Fruit fly (Drosophila melanogaster) whole organism, prepupa: ENCODE results near the gene CG13041.

ENCODE experiments used
- Blimp-1 ChIP-seq: fragments of 200-800 bp; sonication (Bioruptor generic); optimal IDR thresholded peaks from 3 replicates; lab custom pipeline; 2017; ENCODE audit warnings: missing biosample characterization, missing genetic modification characterization, mild to moderate bottlenecking, moderate library complexity, missing genetic modification reagents
- CG10631 ChIP-seq: fragments of 200-800 bp; sonication (Bioruptor generic); optimal IDR thresholded peaks from 2 replicates; lab custom pipeline; 2016; ENCODE audit warnings: missing biosample characterization, missing genetic modification characterization
- CG11294 ChIP-seq: fragments of 200-800 bp; sonication (Bioruptor generic); IDR thresholded peaks from 2 replicates; pipeline ENCODE4 v1.3.6; 2022; ENCODE audit warnings: missing biosample characterization, missing genetic modification characterization
- CG11902 ChIP-seq: fragments of 200-800 bp; sonication (Bioruptor generic); optimal IDR thresholded peaks from 3 replicates; lab custom pipeline; 2016; ENCODE audit warnings: missing biosample characterization, missing genetic modification characterization
- CG1621 ChIP-seq: fragments of 200-800 bp; sonication (Bioruptor generic); optimal IDR thresholded peaks from 3 replicates; lab custom pipeline; 2018; ENCODE audit warnings: missing biosample characterization, mild to moderate bottlenecking, missing genetic modification characterization
- CG16779 ChIP-seq: fragments of 200-800 bp; sonication (Bioruptor generic); optimal IDR thresholded peaks from 3 replicates; lab custom pipeline; 2017; ENCODE audit warnings: missing biosample characterization, mild to moderate bottlenecking, missing genetic modification characterization
- CG3032 ChIP-seq: fragments of 200-800 bp; optimal IDR thresholded peaks from 2 replicates; lab custom pipeline; 2019; ENCODE audit warnings: missing biosample characterization, mild to moderate bottlenecking, missing genetic modification characterization, moderate library complexity
- CG31627 ChIP-seq: fragments of 200-800 bp; sonication (Bioruptor generic); optimal IDR thresholded peaks from 3 replicates; lab custom pipeline; 2016; ENCODE audit warnings: missing biosample characterization, missing genetic modification characterization
- CG3919 ChIP-seq: fragments of 200-800 bp; sonication (Bioruptor generic); optimal IDR thresholded peaks from 3 replicates; lab custom pipeline; 2016; ENCODE audit warnings: missing biosample characterization, missing genetic modification characterization
- CG6163 ChIP-seq: fragments of 200-800 bp; sonication (Bioruptor generic); IDR thresholded peaks from 3 replicates; pipeline ENCODE4 v1.3.6; 2022; ENCODE audit warnings: missing biosample characterization, missing genetic modification characterization
- CG6854 ChIP-seq: fragments of 200-800 bp; sonication (Bioruptor generic); optimal IDR thresholded peaks from 2 replicates; lab custom pipeline; 2017; ENCODE audit warnings: missing biosample characterization, mild to moderate bottlenecking, missing genetic modification characterization
- CG9139 ChIP-seq: fragments of 200-800 bp; sonication (Bioruptor generic); optimal IDR thresholded peaks from 3 replicates; lab custom pipeline; 2017; ENCODE audit warnings: missing biosample characterization, mild to moderate bottlenecking, missing genetic modification characterization
- Eip75B ChIP-seq: fragments of 200-800 bp; sonication (Bioruptor generic); optimal IDR thresholded peaks from 3 replicates; lab custom pipeline; 2016; ENCODE audit warnings: missing biosample characterization, missing genetic modification characterization
- Eip78C ChIP-seq: fragments of 200-800 bp; sonication (Bioruptor generic); peaks from one replicate; lab custom pipeline; 2016; ENCODE audit warnings: missing biosample characterization, missing genetic modification characterization
- Eip93F ChIP-seq: fragments of 200-800 bp; sonication (Bioruptor generic); optimal IDR thresholded peaks from 2 replicates; lab custom pipeline; 2016; ENCODE audit warnings: missing biosample characterization, mild to moderate bottlenecking, missing genetic modification characterization
- Ets21C ChIP-seq: fragments of 200-800 bp; sonication (Bioruptor generic); optimal IDR thresholded peaks from 3 replicates; lab custom pipeline; 2016; ENCODE audit warnings: missing biosample characterization, missing genetic modification characterization
- Ets96B ChIP-seq: fragments of 200-800 bp; optimal IDR thresholded peaks from 2 replicates; lab custom pipeline; 2019; ENCODE audit warnings: missing biosample characterization, mild to moderate bottlenecking, missing genetic modification characterization, moderate library complexity
- Gug ChIP-seq: fragments of 200-800 bp; sonication (Bioruptor generic); IDR thresholded peaks from 2 replicates; pipeline ENCODE4 v1.3.6; 2022; ENCODE audit warnings: missing biosample characterization, missing genetic modification characterization
- Hr38 ChIP-seq: sonication (Bioruptor generic); optimal IDR thresholded peaks from 2 replicates; lab custom pipeline; 2016; ENCODE audit warnings: missing biosample characterization, missing genetic modification characterization
- Hr39 ChIP-seq: fragments of 200-800 bp; sonication (Bioruptor generic); optimal IDR thresholded peaks from 2 replicates; lab custom pipeline; 2016; ENCODE audit warnings: missing biosample characterization, missing genetic modification characterization
- Hr4 ChIP-seq: fragments of 200-800 bp; sonication (Bioruptor generic); optimal IDR thresholded peaks from 3 replicates; lab custom pipeline; 2016; ENCODE audit warnings: missing biosample characterization, missing genetic modification characterization
- Lpt ChIP-seq: fragments of 200-800 bp; sonication (Bioruptor generic); optimal IDR thresholded peaks from 3 replicates; lab custom pipeline; 2016; ENCODE audit warnings: missing biosample characterization, missing genetic modification characterization
- OdsH ChIP-seq: fragments of 200-800 bp; sonication (Bioruptor generic); optimal IDR thresholded peaks from 3 replicates; lab custom pipeline; 2016; ENCODE audit warnings: missing biosample characterization, missing genetic modification characterization
- Smox ChIP-seq: fragments of 200-800 bp; sonication (Bioruptor generic); optimal IDR thresholded peaks from 3 replicates; lab custom pipeline; 2016; ENCODE audit warnings: missing biosample characterization, missing genetic modification characterization
- Sox102F ChIP-seq: fragments of 200-800 bp; sonication (Bioruptor generic); optimal IDR thresholded peaks from 2 replicates; lab custom pipeline; 2016; ENCODE audit warnings: missing biosample characterization, mild to moderate bottlenecking, missing genetic modification characterization
- Sox14 ChIP-seq: fragments of 200-800 bp; sonication (Bioruptor generic); optimal IDR thresholded peaks from 3 replicates; lab custom pipeline; 2016; ENCODE audit warnings: missing biosample characterization, missing genetic modification characterization
- Sox15 ChIP-seq: fragments of 200-800 bp; sonication (Bioruptor generic); optimal IDR thresholded peaks from 3 replicates; lab custom pipeline; 2016; ENCODE audit warnings: missing biosample characterization, missing genetic modification characterization
- cyc ChIP-seq: fragments of 200-800 bp; sonication (Bioruptor generic); optimal IDR thresholded peaks from 3 replicates; lab custom pipeline; 2016; ENCODE audit warnings: missing biosample characterization, missing genetic modification characterization
- dac ChIP-seq: fragments of 200-800 bp; sonication (Bioruptor generic); optimal IDR thresholded peaks from 2 replicates; lab custom pipeline; 2017; ENCODE audit warnings: missing biosample characterization, mild to moderate bottlenecking, missing genetic modification characterization
- dsx ChIP-seq: fragments of 200-800 bp; optimal IDR thresholded peaks from 3 replicates; lab custom pipeline; 2019; ENCODE audit warnings: missing biosample characterization, mild to moderate bottlenecking, missing genetic modification characterization, moderate library complexity; ENCODE audit not compliant: poor library complexity, severe bottlenecking
- fd59A ChIP-seq: fragments of 200-800 bp; sonication (Bioruptor generic); optimal IDR thresholded peaks from 2 replicates; lab custom pipeline; 2017; ENCODE audit warnings: missing biosample characterization, mild to moderate bottlenecking, missing genetic modification characterization, missing genetic modification reagents
- fd85E ChIP-seq: fragments of 200-800 bp; sonication (Bioruptor generic); optimal IDR thresholded peaks from 3 replicates; lab custom pipeline; 2016; ENCODE audit warnings: missing biosample characterization, missing genetic modification characterization
- fkh ChIP-seq: fragments of 200-800 bp; sonication (Bioruptor generic); optimal IDR thresholded peaks from 3 replicates; lab custom pipeline; 2017; ENCODE audit warnings: missing biosample characterization, mild to moderate bottlenecking, missing genetic modification characterization, moderate library complexity
- pdm3 ChIP-seq: fragments of 200-800 bp; sonication (Bioruptor generic); optimal IDR thresholded peaks from 3 replicates; lab custom pipeline; 2016; ENCODE audit warnings: missing biosample characterization, missing genetic modification characterization
- ss ChIP-seq, 2 experiments: fragments of 200-800 bp; sonication (Bioruptor generic); optimal IDR thresholded peaks; 2 replicates in 1 of 2; 3 replicates in 1 of 2; lab custom pipeline; 2017 to 2018; ENCODE audit warnings: mild to moderate bottlenecking in 2 of 2, missing biosample characterization in 2 of 2, missing genetic modification characterization in 2 of 2, moderate library complexity in 1 of 2
- svp ChIP-seq: fragments of 200-800 bp; sonication (Bioruptor generic); peaks from one replicate; lab custom pipeline; 2016; ENCODE audit warnings: missing biosample characterization, missing genetic modification characterization
- topi ChIP-seq: fragments of 200-800 bp; sonication (Bioruptor generic); optimal IDR thresholded peaks from 3 replicates; lab custom pipeline; 2016; ENCODE audit warnings: missing biosample characterization, missing genetic modification characterization

Gene CG13041

dm6 chr3L:16285346-16285911, 33.9 kb downstream of the CG13041 start, which contains the start of gene CG13047 (continued):
- TF ChIP-seq Lpt = no peak

dm6 chr3L:16283821-16284220, 35.5 kb downstream of the CG13041 start, which contains the start of gene CG13048:
CG13048 (minus strand) TSS chr3L:16283921.
- TF ChIP-seq Blimp-1 (no peak), Sox14 (GFP tag; lab: Kevin White, UChicago) (no peak), CG10631 (GFP tag; lab: Kevin White, UChicago) (no peak), Hr39 (GFP tag; lab: Kevin White, UChicago) (no peak), Sox15 (GFP tag; lab: Kevin White, UChicago) (no peak), CG6854 (GFP tag; lab: Kevin White, UChicago) (no peak), svp (no peak), dsx (no peak), CG31627 (GFP tag; lab: Kevin White, UChicago) (no peak), topi (no peak), Ets96B (tag; lab: Kevin White, UChicago) (no peak), Lpt (no peak), Gug (GFP tag; lab: Robert Waterston, UW) (no peak), Sox102F (GFP tag; lab: Kevin White, UChicago) (no peak), fkh (GFP tag; lab: Kevin White, UChicago) (no peak), OdsH (GFP tag; lab: Kevin White, UChicago) (no peak), Eip78C (GFP tag; lab: Kevin White, UChicago) (no peak), Smox (no peak), CG11902 (GFP tag; lab: Kevin White, UChicago) (no peak), fd59A (GFP tag; lab: Kevin White, UChicago) (no peak)

dm6 chr3L:16281880-16282556, 37.3 kb downstream of the CG13041 start, which contains the start of gene CG13049:
CG13049 (minus strand) TSS chr3L:16281930.
- TF ChIP-seq ss (GFP tag; optimal IDR thresholded peaks at IDR 0.05; lab: Kevin White, UChicago) (peak in 1 of 2 experiments; percentile 62), CG16779 (no peak), Sox14 (GFP tag; lab: Kevin White, UChicago) (no peak), fkh (GFP tag; lab: Kevin White, UChicago) (no peak), CG31627 (GFP tag; lab: Kevin White, UChicago) (no peak), CG3919 (no peak)

dm6 chr3L:16279987-16280454, 39.3 kb downstream of the CG13041 start, which contains the start of gene CG13064:
CG13064 (plus strand) TSS chr3L:16280404.
- TF ChIP-seq Eip75B = peak; percentile 47
- TF ChIP-seq CG1621 (tag; lab: Kevin White, UChicago) = no peak
- TF ChIP-seq cyc = no peak
- TF ChIP-seq CG11294 = no peak
- no peak for TF ChIP-seq pdm3
- peak in 1 of 2 experiments; percentile 63 for TF ChIP-seq ss (GFP tag; optimal IDR thresholded peaks at IDR 0.05; lab: Kevin White, UChicago)
- peak; percentile 19 for TF ChIP-seq Sox102F (GFP tag; lab: Kevin White, UChicago)
- TF ChIP-seq Sox15 (GFP tag; lab: Kevin White, UChicago) = no peak
- TF ChIP-seq CG10631 (GFP tag; lab: Kevin White, UChicago) = no peak
- TF ChIP-seq Eip78C (GFP tag; lab: Kevin White, UChicago) = peak; percentile 53
- TF ChIP-seq Hr38 = no peak
- peak; percentile 8 for TF ChIP-seq Lpt
- no peak for TF ChIP-seq Hr4 (GFP tag; lab: Kevin White, UChicago)
- TF ChIP-seq Hr39 (GFP tag; lab: Kevin White, UChicago) = no peak
- TF ChIP-seq fd85E = no peak
- TF ChIP-seq dac (GFP tag; lab: Kevin White, UChicago) = no peak
- no peak for TF ChIP-seq CG6163 (GFP tag; lab: Robert Waterston, UW)
- no peak for TF ChIP-seq CG9139 (GFP tag; lab: Kevin White, UChicago)
- TF ChIP-seq Sox14 (GFP tag; lab: Kevin White, UChicago) = no peak
- no peak for TF ChIP-seq CG3919
- TF ChIP-seq CG3032 (tag; lab: Kevin White, UChicago) = no peak
- no peak for TF ChIP-seq CG11902 (GFP tag; lab: Kevin White, UChicago)
- TF ChIP-seq Ets21C (GFP tag; lab: Kevin White, UChicago) = no peak
- no peak for TF ChIP-seq fd59A (GFP tag; lab: Kevin White, UChicago)
- TF ChIP-seq Eip93F (GFP tag; lab: Kevin White, UChicago) = no peak
- TF ChIP-seq dsx = peak; percentile 55
- TF ChIP-seq, all 60 proteins: peak for 6
